Worm (Caenorhabditis elegans) whole organism, late embryonic: ENCODE results near the gene mth-2.

Experiments used
- dmd-4 ChIP-seq: sonication (generic microtip); optimal IDR thresholded peaks from 2 replicates; lab custom pipeline; 2016; ENCODE audit warnings: borderline replicate concordance, missing genetic modification characterization, missing compliant biosample characterization
- hlh-15 ChIP-seq: sonication (generic microtip); optimal IDR thresholded peaks from 2 replicates; lab custom pipeline; 2016; ENCODE audit warnings: missing genetic modification characterization, missing compliant biosample characterization
- nhr-11 ChIP-seq: fragments of 150-350 bp; optimal IDR thresholded peaks from 2 replicates; lab custom pipeline; 2014; ENCODE audit warnings: missing biosample characterization, missing genetic modification characterization
- ref-2 ChIP-seq: sonication (generic microtip); optimal IDR thresholded peaks from 2 replicates; lab custom pipeline; 2016; ENCODE audit warnings: missing genetic modification characterization, missing compliant biosample characterization
- unc-3 ChIP-seq, 2 experiments: fragments of 200-800 bp in 1 of 2; sonication (Bioruptor generic) in 1 of 2; sonication (generic microtip) in 1 of 2; conservative IDR thresholded peaks in 1 of 2; optimal IDR thresholded peaks in 1 of 2; 2 replicates each; pipeline versions ENCODE4 v1.3.6 to Lab custom; 2016 to 2022; ENCODE audit warnings: missing compliant biosample characterization in 2 of 2, missing genetic modification characterization in 2 of 2, missing genetic modification reagents in 1 of 2
- unc-55 ChIP-seq: sonication (generic microtip); optimal IDR thresholded peaks from 2 replicates; lab custom pipeline; 2017; ENCODE audit warnings: missing biosample characterization, missing genetic modification reagents, missing genetic modification characterization

DNA sequence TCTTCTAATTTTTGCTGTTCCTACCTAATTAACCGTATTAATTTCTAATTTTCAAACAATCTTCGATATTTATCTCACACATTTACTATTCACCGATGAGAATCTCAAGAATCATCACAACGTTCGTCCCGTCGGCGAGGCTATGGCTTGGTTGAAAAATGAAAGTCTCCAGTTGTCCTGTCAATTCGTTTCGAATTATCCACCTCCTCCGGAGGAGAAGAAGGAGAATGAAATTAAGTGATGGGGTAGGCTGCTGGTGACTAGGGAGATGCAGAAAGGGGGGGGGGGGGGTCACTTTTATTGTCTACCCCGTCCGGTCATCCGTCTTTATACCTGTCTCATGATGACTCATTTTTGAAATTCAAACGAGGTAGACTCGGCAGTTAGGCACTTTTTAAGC, 41.2 kb downstream of the mth-2 start:
- TF ChIP-seq hlh-15 (tag; lab: Kevin White, UChicago) (no peak), nhr-11 (tag; lab: Kevin White, UChicago) (no peak), unc-3 (GFP tag; conservative IDR thresholded peaks at IDR 0.05; lab: Robert Waterston, UW) (no peak), unc-3 (tag; optimal IDR thresholded peaks at IDR 0.05; lab: Kevin White, UChicago) (no peak), unc-55 (no peak), ref-2 (tag; lab: Kevin White, UChicago) (no peak), dmd-4 (tag; lab: Kevin White, UChicago) (no peak)
